Fruit fly (Drosophila melanogaster) S2 (cell line): Measurements from ENCODE around the gene Atat.

ENCODE experiments used
- CG8478 ChIP-seq: fragments of >200 bp; optimal IDR thresholded peaks from 2 replicates; lab custom pipeline; 2018
- CTCF ChIP-seq, 2 experiments: fragments of >200 bp; optimal IDR thresholded peaks; 2 replicates each; lab custom pipeline; 2018

Atat gene

DNA sequence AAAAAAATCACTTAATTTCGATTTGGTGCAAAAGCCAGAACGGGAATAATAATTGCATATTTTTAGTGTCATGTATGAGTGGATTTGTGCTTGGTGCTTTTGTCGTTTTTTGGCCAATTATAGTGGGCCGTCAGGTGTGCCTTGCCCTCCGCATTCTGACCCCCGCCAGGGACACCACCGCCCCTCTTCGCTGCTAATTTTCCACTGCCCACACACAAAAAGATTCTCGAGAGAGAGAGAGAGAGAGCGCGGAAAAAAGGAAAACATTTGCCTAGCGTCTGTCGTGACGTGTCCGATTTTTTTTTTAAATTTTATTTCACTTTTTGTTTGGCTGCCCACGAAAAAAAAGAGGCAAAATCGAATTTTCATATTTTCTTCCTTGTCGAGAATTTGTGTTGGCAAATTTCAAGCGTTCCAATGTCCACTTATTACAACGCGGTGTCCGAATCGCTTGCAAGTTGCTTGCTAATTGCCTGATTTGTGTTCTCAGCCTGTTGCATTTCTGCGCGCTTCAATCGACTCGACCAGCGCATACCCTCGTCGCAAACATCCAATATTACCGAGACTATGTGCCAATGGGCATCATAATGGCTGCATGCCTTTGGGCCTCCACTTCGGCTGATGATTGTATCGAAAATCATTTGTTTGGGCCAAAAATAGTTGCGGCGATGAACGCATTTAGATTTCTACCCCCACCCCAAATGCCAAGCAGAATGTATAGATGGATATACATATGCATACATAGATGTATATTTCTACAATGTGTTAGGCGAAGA is 5.5 kb upstream of the Atat start:
- no peak for TF ChIP-seq CG8478 (lab: Kevin White, UChicago)
- no peak for TF ChIP-seq CTCF (optimal IDR thresholded peaks at IDR 0.05; lab: Kevin White, UChicago)

DNA sequence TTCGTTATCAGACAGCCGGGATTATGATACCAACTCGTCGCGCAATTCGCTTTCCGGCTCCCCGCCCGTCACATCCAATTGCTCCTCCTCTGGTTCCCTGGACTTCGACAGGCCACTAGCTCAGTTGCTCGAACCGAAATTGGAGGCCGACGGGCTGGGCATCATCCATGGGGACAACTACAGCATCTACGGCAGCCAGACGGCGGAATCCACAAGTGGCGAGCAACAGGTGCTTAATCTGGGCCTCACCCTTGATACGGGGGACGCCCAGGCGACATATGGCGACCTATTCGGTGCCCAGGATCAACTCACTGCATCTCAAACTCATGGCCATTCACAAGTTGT is 4.0 kb upstream of the Atat start:
- no peak for TF ChIP-seq CG8478 (lab: Kevin White, UChicago)
- no peak for TF ChIP-seq CTCF (optimal IDR thresholded peaks at IDR 0.05; lab: Kevin White, UChicago)

DNA sequence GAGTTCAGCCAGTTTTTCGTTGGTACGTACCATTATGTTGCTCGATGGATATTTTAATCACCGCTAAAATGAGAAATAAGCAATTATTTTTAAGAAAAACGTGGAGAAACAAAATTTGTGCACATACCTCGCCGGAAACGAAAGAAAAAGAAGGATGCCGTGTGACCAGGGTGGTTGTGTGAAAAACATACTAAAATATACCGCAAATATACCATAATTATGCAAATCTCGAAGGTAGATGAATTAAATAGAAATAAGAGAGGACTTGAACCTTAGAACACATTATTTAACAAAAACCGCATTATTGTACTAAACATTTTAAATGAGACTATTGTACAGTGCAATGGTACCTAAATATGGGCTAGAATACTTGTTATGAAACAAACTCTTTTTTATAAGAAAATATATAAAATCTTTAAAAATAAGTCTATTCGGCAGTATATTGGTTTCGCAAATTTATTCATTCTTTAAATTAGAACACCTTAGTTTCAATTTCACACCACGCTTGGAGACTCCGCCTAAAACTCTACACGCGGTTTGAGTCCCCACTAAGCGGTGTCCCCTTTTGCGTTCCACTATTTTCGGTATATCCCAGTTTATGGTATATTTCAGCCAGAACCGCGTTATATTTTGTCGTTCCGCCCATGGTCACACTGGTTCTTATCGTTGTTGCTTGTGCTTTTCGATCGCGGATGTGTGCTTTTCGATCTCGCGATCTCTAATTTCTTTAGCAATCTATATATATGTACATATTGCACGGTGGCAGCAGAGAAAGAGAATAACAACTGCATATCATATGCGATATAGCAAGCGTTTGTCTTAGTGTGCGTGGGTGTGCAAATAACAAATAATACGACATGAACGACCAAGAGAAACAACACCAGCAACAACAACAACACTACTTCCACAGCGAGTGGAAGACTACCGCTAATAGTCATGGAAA is 3.4 kb upstream of the Atat start, which contains the start of the genes RpS17 and MTF-1:
TSS of gene RpS17 (minus strand) at position 157 of the 943 bp plus-strand sequence.
TSS of gene MTF-1 (plus strand) at position 648 of the 943 bp plus-strand sequence.
- TF ChIP-seq CTCF (optimal IDR thresholded peaks at IDR 0.05; lab: Kevin White, UChicago), result peak; percentile 42 to 64
- no peak for TF ChIP-seq CG8478 (lab: Kevin White, UChicago)

DNA sequence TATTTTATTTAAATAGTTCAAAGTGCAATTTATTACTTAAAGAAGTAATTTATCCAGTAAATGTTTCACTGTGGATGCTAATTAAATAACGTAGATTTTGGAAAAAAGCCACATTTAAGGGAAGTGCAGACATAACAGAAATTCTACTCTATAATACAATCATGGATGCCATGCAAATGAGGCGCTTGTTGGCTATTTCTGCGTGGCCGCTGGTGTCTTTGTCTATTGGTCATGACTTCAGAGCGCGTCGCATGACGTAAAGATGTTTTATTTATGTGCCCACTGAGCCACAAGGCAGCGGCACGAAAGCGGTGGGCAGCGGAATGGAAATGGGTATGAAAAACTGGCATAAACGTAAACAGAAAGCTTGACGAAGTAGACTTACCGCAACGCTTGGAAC is 720 bp downstream of the Atat start:
- TF ChIP-seq CTCF (optimal IDR thresholded peaks at IDR 0.05; lab: Kevin White, UChicago), result no peak
- TF ChIP-seq CG8478 (lab: Kevin White, UChicago), result no peak

DNA sequence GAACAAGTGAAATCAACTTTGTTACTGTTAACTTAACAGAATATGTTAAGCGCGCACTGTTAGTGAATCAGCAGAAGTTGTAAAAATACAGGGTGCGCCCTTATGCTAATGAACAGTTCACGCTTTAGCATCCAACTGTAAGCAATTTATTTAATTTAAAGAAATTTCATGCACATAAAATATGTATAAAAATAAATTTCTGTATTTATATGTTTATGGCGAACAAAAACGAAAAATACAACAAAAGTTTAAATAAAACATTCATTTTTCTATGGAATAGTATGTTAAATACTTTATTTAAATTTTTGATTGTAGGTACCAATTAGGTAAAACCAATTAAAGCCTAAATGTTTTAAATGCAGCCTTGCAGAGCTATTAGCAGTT is 2.0 kb downstream of the Atat start:
- TF ChIP-seq CG8478 (lab: Kevin White, UChicago), result no peak
- TF ChIP-seq CTCF (optimal IDR thresholded peaks at IDR 0.05; lab: Kevin White, UChicago), result no peak

DNA sequence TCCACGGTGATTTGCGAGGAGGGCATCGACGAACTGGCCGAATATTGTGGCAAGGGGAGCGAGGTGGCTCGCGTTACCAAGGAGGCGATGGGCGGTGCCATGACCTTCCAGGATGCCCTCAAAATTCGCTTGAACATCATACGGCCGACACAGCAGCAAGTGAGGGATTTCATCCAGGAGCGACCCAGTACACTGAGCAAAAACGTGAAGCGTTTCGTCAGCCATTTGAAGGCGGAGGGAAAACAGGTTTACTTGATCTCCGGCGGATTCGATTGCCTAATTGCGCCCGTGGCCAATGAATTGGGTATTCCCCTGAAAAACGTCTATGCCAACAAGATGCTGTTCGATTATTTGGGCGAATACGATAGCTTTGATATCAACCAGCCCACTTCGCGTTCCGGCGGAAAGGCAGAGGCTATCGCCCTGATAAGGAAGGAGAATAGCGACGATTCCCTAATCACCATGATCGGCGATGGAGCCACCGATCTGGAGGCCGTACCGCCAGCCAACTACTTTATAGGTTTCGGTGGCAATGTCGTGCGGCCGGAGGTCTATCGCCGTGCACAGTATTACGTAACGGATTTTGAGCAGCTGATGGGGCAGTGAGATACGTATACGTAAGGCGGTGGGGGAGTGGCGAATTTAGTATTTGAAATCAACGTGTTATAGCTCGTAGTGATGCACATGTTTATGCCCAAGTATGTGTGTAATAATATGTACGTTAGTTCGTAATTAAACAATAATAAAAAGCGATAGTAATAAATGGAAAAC is 2.6 kb downstream of the Atat start:
- TF ChIP-seq CG8478 (lab: Kevin White, UChicago), result no peak
- TF ChIP-seq CTCF (optimal IDR thresholded peaks at IDR 0.05; lab: Kevin White, UChicago), result no peak

DNA sequence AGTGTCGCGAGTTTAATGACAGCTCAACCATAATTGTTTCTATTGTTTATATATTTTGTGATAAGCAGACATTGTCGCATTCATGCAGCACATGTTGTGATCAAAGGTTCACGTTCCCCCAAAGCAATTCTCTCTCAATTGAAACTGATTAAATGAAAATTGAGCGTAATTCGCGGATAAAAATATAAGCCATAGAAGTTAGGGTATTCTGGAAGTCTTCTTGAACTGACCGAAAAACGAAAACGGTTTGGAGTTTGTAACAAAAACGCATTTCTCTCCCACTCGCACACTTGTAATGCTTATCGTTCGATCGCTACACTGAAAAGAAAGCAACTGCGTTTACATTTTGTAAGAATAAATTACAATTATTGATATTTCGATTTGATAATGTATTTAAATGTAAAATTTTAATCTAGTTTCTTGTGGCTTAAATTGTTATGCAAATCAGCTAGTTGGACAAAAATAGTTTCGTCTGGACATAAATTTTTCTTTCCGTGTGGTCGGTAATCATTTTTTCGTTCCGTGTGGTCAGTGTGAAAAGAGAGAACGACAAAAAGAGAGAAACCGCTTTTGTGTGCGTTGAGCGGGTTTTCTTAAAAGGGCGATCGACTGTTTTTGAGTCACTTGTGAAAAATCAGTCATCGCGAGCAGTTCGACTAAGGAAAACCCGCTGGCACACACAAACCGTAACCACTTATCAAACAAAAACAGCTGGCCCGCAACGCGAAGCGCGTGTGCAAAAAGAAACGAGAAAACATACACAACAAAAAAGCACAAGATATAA is 3.7 kb downstream of the Atat start, which contains the start of gene aay:
TSS of gene aay (plus strand) at position 618 of the 784 bp plus-strand sequence.
- TF ChIP-seq CG8478 (lab: Kevin White, UChicago), result no peak
- TF ChIP-seq CTCF (optimal IDR thresholded peaks at IDR 0.05; lab: Kevin White, UChicago), result no peak

DNA sequence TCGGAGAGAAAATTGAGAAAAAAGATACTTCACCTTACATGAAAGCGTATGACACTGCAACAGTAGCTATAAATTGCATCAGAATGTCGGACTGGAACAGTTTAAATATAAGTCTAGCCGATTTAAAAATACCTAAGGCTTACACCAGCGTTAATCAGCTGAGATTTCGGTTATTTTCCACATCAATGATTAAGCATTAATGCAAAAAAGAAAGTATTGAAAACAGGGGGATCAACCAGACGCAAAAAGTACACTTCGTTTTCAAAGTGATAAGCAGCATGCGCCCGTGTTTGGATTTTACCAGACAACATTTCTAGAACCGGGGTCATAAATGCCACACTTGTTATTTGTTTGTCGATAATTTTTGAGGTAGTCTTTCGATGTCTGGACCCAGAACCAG is 4.4 kb downstream of the Atat start:
- TF ChIP-seq CTCF (optimal IDR thresholded peaks at IDR 0.05; lab: Kevin White, UChicago) (no peak), CG8478 (lab: Kevin White, UChicago) (no peak)

DNA sequence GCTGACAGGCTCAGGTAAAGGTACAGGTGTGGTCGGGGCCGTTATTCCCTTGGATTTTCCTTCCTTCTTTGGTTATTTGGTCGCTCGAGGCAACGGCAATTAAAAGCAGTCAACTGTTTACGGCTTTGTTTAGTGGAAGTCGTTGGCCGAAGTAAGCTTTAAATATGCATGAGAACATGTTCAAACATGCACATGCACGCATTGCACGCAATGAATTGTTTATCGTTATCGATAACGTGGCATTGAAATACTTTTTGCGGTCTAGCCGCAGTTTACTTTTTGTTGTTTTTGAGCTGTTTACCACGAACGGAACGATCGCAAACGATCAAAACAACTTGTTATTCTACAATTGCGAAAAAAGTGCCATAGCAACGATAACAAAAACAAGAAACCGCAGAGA is 4.9 kb downstream of the Atat start:
- TF ChIP-seq CG8478 (lab: Kevin White, UChicago) (no peak), CTCF (optimal IDR thresholded peaks at IDR 0.05; lab: Kevin White, UChicago) (no peak)

DNA sequence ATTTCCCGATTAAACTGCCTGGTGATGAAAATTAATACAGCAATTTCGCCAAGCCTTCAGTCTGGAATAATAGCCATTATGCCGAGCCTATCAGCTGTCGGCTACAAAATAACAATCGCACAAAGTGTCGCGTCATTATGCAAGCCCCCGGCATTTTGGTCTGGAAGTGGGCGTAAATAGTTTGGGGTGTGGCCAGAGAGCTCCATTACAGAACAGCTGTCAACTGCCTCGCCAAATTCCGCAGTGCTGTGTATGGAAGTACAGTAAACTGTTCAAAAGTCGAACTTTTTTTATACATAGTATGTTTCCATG is 5.8 kb downstream of the Atat start:
- TF ChIP-seq CG8478 (lab: Kevin White, UChicago) (no peak), CTCF (optimal IDR thresholded peaks at IDR 0.05; lab: Kevin White, UChicago) (no peak)

DNA sequence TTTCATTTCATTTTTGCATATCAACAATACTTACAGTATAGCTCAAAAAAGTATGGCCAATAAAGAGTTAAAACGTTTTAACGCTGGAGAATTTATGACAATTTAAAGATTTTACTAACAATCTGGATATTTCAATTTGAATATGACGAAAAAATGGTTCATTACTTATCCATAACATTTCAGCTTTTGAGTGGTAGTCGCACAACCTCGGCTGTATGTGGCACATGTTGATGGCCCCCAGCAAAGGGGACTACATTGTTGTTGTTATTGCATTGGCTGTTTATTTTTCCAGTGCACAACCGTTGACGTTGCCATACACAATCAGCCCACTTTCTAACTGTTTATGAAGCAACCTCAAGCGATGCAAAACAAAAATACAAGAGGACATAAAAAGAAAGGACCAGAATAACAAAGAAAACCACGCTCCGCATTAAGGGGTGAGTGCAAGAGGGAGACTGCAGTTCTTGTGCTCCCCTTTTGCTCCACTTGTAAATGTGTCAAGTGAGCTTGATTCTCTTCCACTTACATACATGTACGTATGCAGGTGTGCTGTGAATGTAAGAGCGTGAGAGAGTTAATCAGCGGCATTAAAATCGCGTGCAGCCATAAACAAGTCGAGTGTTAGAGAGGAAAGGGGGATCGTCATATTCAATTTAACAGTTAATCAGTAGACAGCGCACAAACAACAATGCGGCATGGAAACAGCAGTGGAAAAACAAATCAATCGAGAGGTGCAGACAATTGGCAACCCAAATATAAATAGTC is 6.3 kb downstream of the Atat start:
- TF ChIP-seq CTCF (optimal IDR thresholded peaks at IDR 0.05; lab: Kevin White, UChicago), result no peak
- TF ChIP-seq CG8478 (lab: Kevin White, UChicago), result no peak

DNA sequence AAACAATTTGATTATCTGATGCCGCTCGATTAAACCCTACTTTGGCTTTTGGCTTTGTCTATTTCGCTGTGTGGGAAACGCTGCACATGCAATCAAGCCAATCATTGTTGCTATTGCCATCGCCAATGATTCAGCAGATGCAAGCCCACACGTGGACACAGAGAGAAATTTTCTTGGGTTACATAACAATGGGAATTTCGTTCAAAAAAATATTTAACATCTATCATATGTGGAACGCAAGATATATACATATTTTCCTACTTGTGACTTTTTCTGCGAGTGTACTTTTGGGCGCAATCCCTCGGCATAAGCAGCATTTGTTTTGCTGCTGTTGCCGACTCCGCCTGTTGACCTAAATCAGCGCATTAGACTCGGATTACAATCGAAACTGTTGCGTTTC is 7.2 kb downstream of the Atat start:
- TF ChIP-seq CG8478 (lab: Kevin White, UChicago) (no peak), CTCF (optimal IDR thresholded peaks at IDR 0.05; lab: Kevin White, UChicago) (no peak)

DNA sequence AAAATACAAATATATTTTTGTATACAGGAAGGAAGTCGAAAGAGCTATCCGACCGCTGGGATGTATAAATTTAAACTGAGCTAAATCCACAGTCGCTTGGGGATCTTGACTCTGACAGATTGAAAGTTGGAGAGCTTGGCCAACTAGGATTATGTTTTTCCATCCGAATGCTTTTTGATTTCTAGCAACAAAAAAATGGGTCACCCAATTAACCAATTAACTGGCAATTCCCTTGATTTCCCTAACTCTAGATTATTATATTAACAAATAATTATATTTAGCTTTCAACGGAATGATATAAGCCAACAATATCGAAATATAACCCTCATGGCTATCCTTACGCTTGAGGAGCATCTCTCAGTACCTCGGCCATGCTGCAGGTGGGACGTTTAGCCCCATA is 9.3 kb downstream of the Atat start, which contains the start of gene CG3982:
TSS of gene CG3982 (minus strand) at position 101 of the 400 bp plus-strand sequence.
- no peak for TF ChIP-seq CTCF (optimal IDR thresholded peaks at IDR 0.05; lab: Kevin White, UChicago)
- no peak for TF ChIP-seq CG8478 (lab: Kevin White, UChicago)
